Fruit fly (Drosophila melanogaster): ENCODE results near the gene Gart.

Gene Gart

DNA sequence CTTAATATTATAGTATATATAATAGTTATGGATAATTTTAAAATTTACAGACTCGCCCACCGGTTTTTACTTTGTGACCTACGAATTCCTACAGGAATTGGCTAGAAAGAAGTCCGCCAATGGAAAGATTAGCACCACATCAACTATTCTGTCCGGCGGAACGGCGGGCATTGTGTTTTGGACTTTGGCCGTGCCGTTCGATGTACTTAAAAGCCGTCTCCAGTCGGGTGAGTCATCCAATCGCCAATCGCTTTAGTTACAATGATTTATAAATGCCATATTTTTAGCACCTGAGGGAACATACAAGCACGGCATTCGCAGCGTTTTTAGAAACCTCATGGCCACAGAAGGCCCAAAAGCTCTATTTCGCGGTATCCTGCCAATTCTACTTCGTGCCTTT, 4.7 kb upstream of the Gart start:
- TF ChIP-seq Myc (optimal IDR thresholded peaks at IDR 0.05) = no peak
- no peak for TF ChIP-seq insv (optimal IDR thresholded peaks at IDR 0.05)
- TF ChIP-seq h (optimal IDR thresholded peaks at IDR 0.05) = no peak
- TF ChIP-seq Sin3A (optimal IDR thresholded peaks at IDR 0.05) = no peak
- no peak for TF ChIP-seq ttk (optimal IDR thresholded peaks at IDR 0.05)
- no peak for TF ChIP-seq psq (optimal IDR thresholded peaks at IDR 0.05)

DNA sequence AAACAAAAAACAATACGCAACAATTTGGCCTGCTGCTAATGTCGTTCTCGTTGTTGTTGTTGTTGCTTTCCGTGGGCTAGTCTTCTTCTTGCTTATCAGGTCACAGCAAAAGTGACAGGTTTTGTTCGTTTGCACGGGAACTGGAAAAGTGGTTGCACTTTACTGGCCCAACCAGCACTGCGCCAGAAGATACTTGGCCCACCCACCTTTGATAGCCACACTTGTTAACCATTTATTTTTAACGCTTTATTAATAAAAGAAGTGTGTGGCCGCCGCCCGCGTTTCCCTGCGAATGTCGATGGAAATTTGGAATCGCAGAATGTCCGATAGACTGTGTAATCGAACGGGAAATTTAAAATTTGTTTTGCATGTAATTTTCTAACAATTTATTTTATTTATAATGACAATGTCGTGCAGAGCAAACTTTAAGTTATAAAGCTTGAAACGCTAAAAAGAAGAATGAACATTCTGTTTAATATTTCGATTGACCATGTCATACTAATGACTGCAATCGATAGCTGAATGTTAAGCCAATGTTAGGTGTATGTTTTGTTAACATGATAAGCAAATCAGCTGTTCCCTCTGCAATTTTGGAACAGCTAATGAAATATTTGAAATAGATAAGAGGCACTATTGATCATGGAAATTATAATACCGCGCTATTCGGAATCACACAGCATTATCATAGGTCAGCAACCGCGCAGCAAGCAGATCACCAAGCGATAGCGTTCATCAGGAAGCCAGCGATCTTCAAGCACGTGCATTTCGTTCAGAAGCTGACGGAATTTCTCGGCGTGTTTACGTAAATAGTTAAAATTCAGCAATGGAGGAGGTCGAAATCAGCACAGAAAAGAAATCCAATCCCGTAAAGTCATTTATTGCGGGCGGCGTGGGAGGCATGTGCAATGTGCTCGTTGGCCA, 3.5 kb upstream of the Gart start, which contains the start of the genes CG31908 and MME1:
CG31908 (minus strand) TSS at position 402 of the 921 bp plus-strand sequence.
MME1 (plus strand) TSS at position 539 of the 921 bp plus-strand sequence.
- no peak for TF ChIP-seq ttk (optimal IDR thresholded peaks at IDR 0.05)

dm6 chr2L:7026308-7026707, 2.6 kb upstream of the Gart start:
- TF ChIP-seq ttk (optimal IDR thresholded peaks at IDR 0.05) = no peak
- no peak for TF ChIP-seq Myc (optimal IDR thresholded peaks at IDR 0.05)
- TF ChIP-seq psq (optimal IDR thresholded peaks at IDR 0.05) = no peak
- no peak for TF ChIP-seq insv (optimal IDR thresholded peaks at IDR 0.05)
- no peak for TF ChIP-seq Sin3A (optimal IDR thresholded peaks at IDR 0.05)
- no peak for TF ChIP-seq h (optimal IDR thresholded peaks at IDR 0.05)

DNA sequence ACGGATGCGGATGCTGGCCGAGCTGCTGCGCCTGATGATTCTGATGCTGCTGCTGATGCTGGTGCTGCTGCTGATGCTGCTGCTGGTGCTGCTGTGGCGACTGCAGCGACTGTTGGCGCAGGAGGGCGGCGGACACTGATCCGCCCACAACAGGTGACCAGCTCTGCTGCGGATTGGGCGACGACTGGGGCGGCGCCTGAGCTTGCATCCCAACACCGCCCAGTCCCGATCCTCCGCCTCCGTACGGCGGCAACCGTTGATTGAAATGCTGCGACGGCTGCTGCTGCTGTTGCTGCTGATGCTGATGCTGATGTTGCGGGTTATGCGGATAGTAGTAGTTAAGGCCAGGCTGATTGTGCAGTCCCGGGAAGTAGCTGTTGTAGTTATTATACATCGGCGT, 1.5 kb upstream of the Gart start:
- TF ChIP-seq Myc (optimal IDR thresholded peaks at IDR 0.05) = no peak
- no peak for TF ChIP-seq ttk (optimal IDR thresholded peaks at IDR 0.05)
- TF ChIP-seq psq (optimal IDR thresholded peaks at IDR 0.05) = no peak
- TF ChIP-seq h (optimal IDR thresholded peaks at IDR 0.05) = no peak
- no peak for TF ChIP-seq Sin3A (optimal IDR thresholded peaks at IDR 0.05)
- no peak for TF ChIP-seq insv (optimal IDR thresholded peaks at IDR 0.05)

DNA sequence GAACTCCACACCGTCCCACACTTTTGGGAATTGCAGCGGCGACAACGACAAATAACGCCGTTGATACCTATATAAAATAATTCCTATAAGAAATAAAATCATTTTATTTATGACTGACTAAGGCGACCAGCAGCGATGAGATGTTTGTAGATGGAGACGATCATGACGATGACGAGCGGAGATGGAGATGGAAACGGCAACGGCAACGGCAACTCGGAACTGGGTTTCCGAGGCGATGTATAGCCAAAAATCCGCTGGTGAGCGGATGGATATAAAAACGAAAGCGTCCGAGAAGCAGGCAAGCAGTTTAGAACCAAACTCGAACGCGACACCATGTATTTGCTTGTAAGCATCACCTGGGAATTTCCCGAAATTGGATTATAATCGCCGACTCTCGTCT, 2.3 kb downstream of the Gart start, which contains the start of gene Pcp:
Pcp (plus strand) TSS at position 301 of the 400 bp plus-strand sequence.
- TF ChIP-seq ttk (optimal IDR thresholded peaks at IDR 0.05) (no peak), Sin3A (optimal IDR thresholded peaks at IDR 0.05) (no peak), psq (optimal IDR thresholded peaks at IDR 0.05) (no peak), Myc (optimal IDR thresholded peaks at IDR 0.05) (no peak), insv (optimal IDR thresholded peaks at IDR 0.05) (no peak), h (optimal IDR thresholded peaks at IDR 0.05) (no peak)

DNA sequence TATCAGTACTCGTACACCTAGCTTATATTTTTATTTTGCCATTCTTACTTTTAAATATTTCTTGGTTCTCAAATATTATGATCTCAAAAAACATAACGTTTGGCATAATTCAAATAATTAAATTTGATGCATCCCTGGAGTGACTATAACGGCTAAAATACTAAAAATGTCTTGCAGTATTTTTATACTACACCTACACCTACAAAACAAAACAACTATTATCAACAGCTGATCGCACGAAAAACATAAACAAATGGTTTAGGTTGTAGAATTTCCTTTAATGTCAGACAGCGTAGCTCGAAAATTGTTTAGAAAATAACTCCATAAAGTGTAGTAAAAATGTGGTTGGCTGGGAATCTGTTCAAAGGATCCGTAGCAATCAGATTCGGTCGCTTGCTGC, 10.5 kb downstream of the Gart start, which contains the start of gene CG43322:
CG43322 (plus strand) TSS at position 240 of the 400 bp plus-strand sequence.
- TF ChIP-seq Sin3A (optimal IDR thresholded peaks at IDR 0.05) = no peak
- no peak for TF ChIP-seq psq (optimal IDR thresholded peaks at IDR 0.05)
- TF ChIP-seq ttk (optimal IDR thresholded peaks at IDR 0.05) = no peak

DNA sequence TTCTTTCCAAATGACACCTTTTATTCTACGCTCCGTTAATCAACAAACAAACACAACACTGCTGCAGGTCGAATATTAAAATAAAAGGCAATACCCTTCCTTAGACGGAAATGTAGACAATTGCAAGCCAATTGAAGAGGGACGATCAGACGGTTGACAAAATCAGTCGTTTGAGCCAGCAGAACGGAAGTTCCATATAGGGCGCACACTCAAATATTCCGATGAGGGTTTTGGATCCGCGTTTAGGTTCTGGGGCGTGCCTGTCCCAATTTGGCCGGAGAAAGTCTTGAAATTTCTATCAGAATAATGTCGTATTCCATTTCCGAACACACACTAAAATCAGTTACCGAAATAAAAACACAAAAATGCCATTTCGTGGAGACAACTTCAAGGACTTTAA, 11.7 kb downstream of the Gart start, which contains the start of gene CG43321:
CG43321 (plus strand) TSS at position 301 of the 400 bp plus-strand sequence.
- TF ChIP-seq h (optimal IDR thresholded peaks at IDR 0.05) = no peak
- no peak for TF ChIP-seq psq (optimal IDR thresholded peaks at IDR 0.05)
- TF ChIP-seq ttk (optimal IDR thresholded peaks at IDR 0.05) = no peak
- TF ChIP-seq Myc (optimal IDR thresholded peaks at IDR 0.05) = no peak
- no peak for TF ChIP-seq Sin3A (optimal IDR thresholded peaks at IDR 0.05)
- no peak for TF ChIP-seq insv (optimal IDR thresholded peaks at IDR 0.05)

DNA sequence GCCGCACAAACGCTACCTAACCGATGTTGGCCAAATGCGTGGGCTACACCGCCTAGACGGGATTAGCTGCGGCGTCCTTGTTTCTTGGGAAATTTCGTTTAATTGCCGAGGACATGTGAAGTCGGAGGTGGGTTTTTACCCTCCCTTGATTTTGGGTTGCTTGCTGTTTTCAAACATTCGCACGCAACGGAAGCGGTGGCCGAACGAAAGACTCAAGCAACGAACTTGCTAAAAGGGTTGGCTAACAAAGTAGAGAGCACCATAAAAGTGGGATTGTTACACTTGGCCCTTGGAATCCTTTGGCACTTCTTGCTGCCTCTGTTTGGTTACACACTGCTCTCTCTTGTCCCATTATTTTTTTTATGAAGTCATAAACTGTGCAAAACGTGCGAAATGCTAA, 13.2 kb downstream of the Gart start:
- TF ChIP-seq psq (optimal IDR thresholded peaks at IDR 0.05) (no peak), ttk (optimal IDR thresholded peaks at IDR 0.05) (no peak), insv (optimal IDR thresholded peaks at IDR 0.05) (no peak), Myc (optimal IDR thresholded peaks at IDR 0.05) (no peak)

- TF ChIP-seq h (optimal IDR thresholded peaks at IDR 0.05) = no peak
- TF ChIP-seq insv (optimal IDR thresholded peaks at IDR 0.05) = no peak
- TF ChIP-seq psq (optimal IDR thresholded peaks at IDR 0.05) = no peak
- TF ChIP-seq Myc (optimal IDR thresholded peaks at IDR 0.05) = no peak
- TF ChIP-seq ttk (optimal IDR thresholded peaks at IDR 0.05) = no peak
- TF ChIP-seq Sin3A (optimal IDR thresholded peaks at IDR 0.05) = no peak
These were observed 13.8 kb downstream of the Gart start, which contains the start of gene uif for dm6 chr2L:7009807-7010470. Gene uif, minus strand, starts transcription at chr2L:7010359.

- TF ChIP-seq h (optimal IDR thresholded peaks at IDR 0.05) (no peak), Myc (optimal IDR thresholded peaks at IDR 0.05) (no peak), ttk (optimal IDR thresholded peaks at IDR 0.05) (no peak), Sin3A (optimal IDR thresholded peaks at IDR 0.05) (no peak), psq (optimal IDR thresholded peaks at IDR 0.05) (no peak), insv (optimal IDR thresholded peaks at IDR 0.05) (no peak)
These were observed 16.1 kb downstream of the Gart start for dm6 chr2L:7007564-7007963.

DNA sequence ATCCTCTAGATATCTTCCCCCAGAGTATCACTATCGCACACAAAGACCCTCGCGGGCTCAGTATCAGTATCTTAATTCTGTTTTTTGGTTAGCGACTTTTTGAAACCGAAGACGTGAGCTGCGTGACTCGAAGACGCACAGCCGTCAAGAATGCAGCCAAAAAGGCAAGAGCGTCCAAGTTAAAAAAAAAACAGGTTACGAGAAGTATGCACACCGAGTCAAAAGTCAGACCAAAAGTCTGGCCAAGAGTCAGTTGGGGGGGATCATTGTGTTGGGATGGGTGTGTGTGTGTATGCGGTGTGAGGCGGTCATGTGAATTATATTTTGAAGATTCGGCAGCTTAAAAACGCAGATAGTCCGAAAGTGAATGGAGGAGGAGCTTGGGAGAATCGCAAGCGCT, 18.2 kb downstream of the Gart start:
- no peak for TF ChIP-seq insv (optimal IDR thresholded peaks at IDR 0.05)
- no peak for TF ChIP-seq ttk (optimal IDR thresholded peaks at IDR 0.05)
- no peak for TF ChIP-seq Sin3A (optimal IDR thresholded peaks at IDR 0.05)
- no peak for TF ChIP-seq h (optimal IDR thresholded peaks at IDR 0.05)
- no peak for TF ChIP-seq psq (optimal IDR thresholded peaks at IDR 0.05)
- TF ChIP-seq Myc (optimal IDR thresholded peaks at IDR 0.05) = no peak

- TF ChIP-seq h (optimal IDR thresholded peaks at IDR 0.05) (no peak), insv (optimal IDR thresholded peaks at IDR 0.05) (no peak), Sin3A (optimal IDR thresholded peaks at IDR 0.05) (no peak), psq (optimal IDR thresholded peaks at IDR 0.05) (no peak), ttk (optimal IDR thresholded peaks at IDR 0.05) (no peak), Myc (optimal IDR thresholded peaks at IDR 0.05) (no peak)
These were observed 19.4 kb downstream of the Gart start for dm6 chr2L:7004304-7004703.
